Worm (Caenorhabditis elegans): ENCODE data around the gene ipla-2.

- TF ChIP-seq klf-2 (GFP tag; conservative IDR thresholded peaks at IDR 0.05) (no peak), cog-1 (tag; optimal IDR thresholded peaks at IDR 0.05) (no peak)
Observed at ce11 chrX:9883837-9884324, 46.0 kb upstream of the ipla-2 start, which contains the start of gene mrp-4.

Measured in whole organism, midembryonic.